Worm (Caenorhabditis elegans) whole organism, midembryonic: ENCODE measurements around the gene egg-1.

ENCODE experiments used
- T22C8.4 ChIP-seq: fragments of 200-800 bp; sonication (Bioruptor generic); IDR thresholded peaks from 2 replicates; pipeline ENCODE4 v1.3.6; 2022; ENCODE audit warnings: missing genetic modification characterization, missing compliant biosample characterization
- klf-2 ChIP-seq: fragments of 200-800 bp; sonication (Bioruptor generic); conservative IDR thresholded peaks from 2 replicates; pipeline ENCODE4 v1.3.6; 2022; ENCODE audit warnings: missing genetic modification reagents, missing genetic modification characterization, missing compliant biosample characterization
- med-1 ChIP-seq: sonication (generic microtip); optimal IDR thresholded peaks from 2 replicates; lab custom pipeline; 2017; ENCODE audit warnings: missing genetic modification characterization, mild to moderate bottlenecking, missing compliant biosample characterization, antibody characterized with exemption, missing genetic modification reagents; ENCODE audit not compliant: insufficient read depth
- ref-1 ChIP-seq: fragments of 200-800 bp; sonication (Bioruptor generic); conservative IDR thresholded peaks from 2 replicates; pipeline ENCODE4 v1.3.6; 2022; ENCODE audit warnings: missing genetic modification reagents, missing genetic modification characterization, missing compliant biosample characterization
- ztf-23 ChIP-seq: fragments of 200-800 bp; sonication (Bioruptor generic); IDR thresholded peaks from 2 replicates; pipeline ENCODE4 v1.3.6; 2022; ENCODE audit warnings: missing genetic modification reagents, missing genetic modification characterization, missing compliant biosample characterization

- TF ChIP-seq ztf-23 (GFP tag; lab: Robert Waterston, UW) (no peak), klf-2 (GFP tag; lab: Robert Waterston, UW) (no peak), T22C8.4 (GFP tag; lab: Robert Waterston, UW) (no peak), ref-1 (no peak), med-1 (GFP tag; lab: Kevin White, UChicago) (no peak)
Observed at ce11 chrIII:5714984-5715454, 13.0 kb upstream of the egg-1 start.
